Fruit fly (Drosophila melanogaster) whole organism, embryonic: ENCODE data around the gene Syt12.

ENCODE experiments used
- Bteb2 ChIP-seq: fragments of 200-800 bp; sonication (Bioruptor generic); optimal IDR thresholded peaks from 2 replicates; lab custom pipeline; 2016; ENCODE audit warnings: missing biosample characterization, missing genetic modification characterization
- CG10366 ChIP-seq: fragments of 200-800 bp; sonication (Bioruptor generic); IDR thresholded peaks from 2 replicates; pipeline ENCODE4 v1.3.6; 2022; ENCODE audit warnings: missing biosample characterization, missing genetic modification characterization
- CG11560 ChIP-seq: fragments of 200-800 bp; sonication (Bioruptor generic); IDR thresholded peaks from 3 replicates; pipeline ENCODE4 v1.3.6; 2022; ENCODE audit warnings: missing biosample characterization, missing genetic modification characterization
- CG12071 ChIP-seq: fragments of 200-800 bp; sonication (Bioruptor generic); optimal IDR thresholded peaks from 3 replicates; lab custom pipeline; 2018; ENCODE audit warnings: missing biosample characterization, mild to moderate bottlenecking, missing genetic modification characterization
- CG15269 ChIP-seq: fragments of 200-800 bp; sonication (Bioruptor generic); optimal IDR thresholded peaks from 2 replicates; lab custom pipeline; 2018; ENCODE audit warnings: missing biosample characterization, mild to moderate bottlenecking, missing genetic modification characterization, moderate library complexity
- CG15601 ChIP-seq: fragments of 200-800 bp; sonication (Bioruptor generic); optimal IDR thresholded peaks from 3 replicates; lab custom pipeline; 2019; ENCODE audit warnings: missing biosample characterization, mild to moderate bottlenecking, missing genetic modification characterization, moderate library complexity
- CG1603 ChIP-seq: fragments of 200-800 bp; sonication (Bioruptor generic); optimal IDR thresholded peaks from 2 replicates; lab custom pipeline; 2019; ENCODE audit warnings: missing biosample characterization, mild to moderate bottlenecking, missing genetic modification characterization, moderate library complexity
- CG17612 ChIP-seq: fragments of 200-800 bp; sonication (Bioruptor generic); IDR thresholded peaks from 2 replicates; pipeline ENCODE4 v1.3.6; 2022; ENCODE audit warnings: missing biosample characterization, missing genetic modification characterization
- CG17802 ChIP-seq: fragments of 200-800 bp; sonication (Bioruptor generic); optimal IDR thresholded peaks from 2 replicates; lab custom pipeline; 2018; ENCODE audit warnings: missing biosample characterization, mild to moderate bottlenecking, missing genetic modification characterization, moderate library complexity
- CG2202 ChIP-seq: fragments of 200-800 bp; sonication (Bioruptor generic); optimal IDR thresholded peaks from 2 replicates; lab custom pipeline; 2018; ENCODE audit warnings: missing biosample characterization, mild to moderate bottlenecking, missing genetic modification characterization
- CG33557 ChIP-seq: fragments of 200-800 bp; sonication (Bioruptor generic); optimal IDR thresholded peaks from 2 replicates; lab custom pipeline; 2019; ENCODE audit warnings: missing biosample characterization, mild to moderate bottlenecking, missing genetic modification characterization, moderate library complexity
- CG34422 ChIP-seq: fragments of 200-800 bp; sonication (Bioruptor generic); IDR thresholded peaks from 3 replicates; pipeline ENCODE4 v1.3.6; 2022; ENCODE audit warnings: missing biosample characterization, missing genetic modification characterization
- CG4282 ChIP-seq: fragments of 200-800 bp; sonication (Bioruptor generic); optimal IDR thresholded peaks from 2 replicates; lab custom pipeline; 2016; ENCODE audit warnings: missing biosample characterization, missing genetic modification characterization
- CG5245 ChIP-seq: fragments of 200-800 bp; sonication (Bioruptor generic); optimal IDR thresholded peaks from 3 replicates; lab custom pipeline; 2016; ENCODE audit warnings: missing biosample characterization, missing genetic modification characterization
- CG7745 ChIP-seq: fragments of 200-800 bp; sonication (Bioruptor generic); optimal IDR thresholded peaks from 2 replicates; lab custom pipeline; 2018; ENCODE audit warnings: missing biosample characterization, mild to moderate bottlenecking, missing genetic modification characterization, moderate library complexity
- CG7928 ChIP-seq: fragments of 200-800 bp; sonication (Bioruptor generic); optimal IDR thresholded peaks from 2 replicates; lab custom pipeline; 2017; ENCODE audit warnings: missing biosample characterization, mild to moderate bottlenecking, missing genetic modification characterization
- CG7963 ChIP-seq: fragments of 200-800 bp; sonication (Bioruptor generic); IDR thresholded peaks from 3 replicates; pipeline ENCODE4 v1.3.6; 2022; ENCODE audit warnings: missing biosample characterization, missing genetic modification characterization; ENCODE audit not compliant: partially characterized antibody
- CG8944 ChIP-seq: fragments of 200-800 bp; sonication (Bioruptor generic); optimal IDR thresholded peaks from 3 replicates; lab custom pipeline; 2016; ENCODE audit warnings: missing biosample characterization, missing genetic modification characterization
- CG9609 ChIP-seq: fragments of 200-800 bp; sonication (Bioruptor generic); optimal IDR thresholded peaks from 3 replicates; lab custom pipeline; 2016; ENCODE audit warnings: missing biosample characterization, missing genetic modification characterization
- CG9817 ChIP-seq: fragments of 200-800 bp; sonication (Bioruptor generic); optimal IDR thresholded peaks from 2 replicates; lab custom pipeline; 2018; ENCODE audit warnings: missing biosample characterization, mild to moderate bottlenecking, missing genetic modification characterization, moderate library complexity
- CTCF ChIP-seq: fragments of 200-800 bp; sonication (Bioruptor generic); optimal IDR thresholded peaks from 2 replicates; lab custom pipeline; 2017; ENCODE audit warnings: missing biosample characterization, mild to moderate bottlenecking, missing genetic modification characterization, moderate library complexity
- Chrac-16 ChIP-seq: fragments of 200-800 bp; sonication (Bioruptor generic); optimal IDR thresholded peaks from 3 replicates; lab custom pipeline; 2016; ENCODE audit warnings: missing biosample characterization, missing genetic modification characterization
- CoRest ChIP-seq: fragments of 200-800 bp; sonication (Bioruptor generic); optimal IDR thresholded peaks from 3 replicates; lab custom pipeline; 2018; ENCODE audit warnings: missing biosample characterization, mild to moderate bottlenecking, missing genetic modification characterization, moderate library complexity
- Dek ChIP-seq: fragments of 200-800 bp; sonication (Bioruptor generic); optimal IDR thresholded peaks from 3 replicates; lab custom pipeline; 2019; ENCODE audit warnings: missing biosample characterization, mild to moderate bottlenecking, missing genetic modification characterization, moderate library complexity
- Dfd ChIP-seq, 2 experiments: fragments of >200 bp; optimal IDR thresholded peaks; 2 replicates each; lab custom pipeline; 2017; ENCODE audit warnings: missing biosample characterization in 2 of 2, missing genetic modification characterization in 2 of 2
- Dp ChIP-seq: fragments of 200-800 bp; sonication (Bioruptor generic); optimal IDR thresholded peaks from 2 replicates; lab custom pipeline; 2018; ENCODE audit warnings: missing biosample characterization, mild to moderate bottlenecking, missing genetic modification characterization, moderate library complexity
- Ets65A ChIP-seq: fragments of 200-800 bp; sonication (Bioruptor generic); peaks from one replicate; lab custom pipeline; 2016; ENCODE audit warnings: missing biosample characterization, missing genetic modification characterization
- H15 ChIP-seq: fragments of 200-800 bp; sonication (Bioruptor generic); IDR thresholded peaks from 3 replicates; pipeline ENCODE4 v1.3.6; 2022; ENCODE audit warnings: missing biosample characterization, missing genetic modification characterization
- HHEX ChIP-seq: fragments of 200-800 bp; sonication (Bioruptor generic); optimal IDR thresholded peaks from 3 replicates; lab custom pipeline; 2017; ENCODE audit warnings: missing biosample characterization, mild to moderate bottlenecking, missing genetic modification characterization, missing genetic modification reagents
- HmgD ChIP-seq: fragments of 200-800 bp; sonication (Bioruptor generic); optimal IDR thresholded peaks from 3 replicates; lab custom pipeline; 2016; ENCODE audit warnings: missing biosample characterization, missing genetic modification characterization
- Lpt ChIP-seq: fragments of >200 bp; optimal IDR thresholded peaks from 2 replicates; lab custom pipeline; 2018; ENCODE audit warnings: missing biosample characterization, missing genetic modification characterization
- NC2α ChIP-seq: fragments of 200-800 bp; sonication (Bioruptor generic); optimal IDR thresholded peaks from 2 replicates; lab custom pipeline; 2016; ENCODE audit warnings: missing biosample characterization, missing genetic modification characterization
- Ravus ChIP-seq: fragments of 200-800 bp; sonication (Bioruptor generic); IDR thresholded peaks from 2 replicates; pipeline ENCODE4 v1.3.6; 2022; ENCODE audit warnings: missing biosample characterization, missing genetic modification characterization
- Stat92E ChIP-seq, 3 experiments: fragments of >200 bp in 2 of 3; fragments of 200-800 bp in 1 of 3; sonication (Bioruptor generic) in 1 of 3; optimal IDR thresholded peaks; 2 replicates each; lab custom pipeline; 2017 to 2019; ENCODE audit warnings: missing biosample characterization in 3 of 3, missing genetic modification characterization in 3 of 3, mild to moderate bottlenecking in 1 of 3, moderate library complexity in 1 of 3
- Xrp1 ChIP-seq: fragments of 200-800 bp; sonication (Bioruptor generic); IDR thresholded peaks from 2 replicates; pipeline ENCODE4 v1.3.6; 2022; ENCODE audit warnings: missing biosample characterization, missing genetic modification characterization
- ara ChIP-seq: fragments of 200-800 bp; sonication (Bioruptor generic); IDR thresholded peaks from 2 replicates; pipeline ENCODE4 v1.3.6; 2022; ENCODE audit warnings: missing biosample characterization, missing genetic modification characterization
- crol ChIP-seq: fragments of 200-800 bp; sonication (Bioruptor generic); IDR thresholded peaks from 2 replicates; pipeline ENCODE4 v1.3.6; 2022; ENCODE audit warnings: missing biosample characterization, missing genetic modification characterization
- ems ChIP-seq: fragments of 200-800 bp; sonication (Bioruptor generic); optimal IDR thresholded peaks from 3 replicates; lab custom pipeline; 2016; ENCODE audit warnings: missing biosample characterization, missing genetic modification characterization
- ewg ChIP-seq: fragments of 200-800 bp; sonication (Bioruptor generic); optimal IDR thresholded peaks from 3 replicates; lab custom pipeline; 2017; ENCODE audit warnings: mild to moderate bottlenecking, missing biosample characterization, missing genetic modification reagents, missing genetic modification characterization
- fd102C ChIP-seq: fragments of 200-800 bp; sonication (Bioruptor generic); optimal IDR thresholded peaks from 2 replicates; lab custom pipeline; 2018; ENCODE audit warnings: missing biosample characterization, mild to moderate bottlenecking, missing genetic modification characterization, moderate library complexity
- gfzf ChIP-seq: fragments of 200-800 bp; sonication (Bioruptor generic); optimal IDR thresholded peaks from 2 replicates; lab custom pipeline; 2016; ENCODE audit warnings: missing biosample characterization, mild to moderate bottlenecking, missing genetic modification characterization, moderate library complexity
- gro ChIP-seq: fragments of 200-800 bp; sonication (Bioruptor generic); optimal IDR thresholded peaks from 2 replicates; lab custom pipeline; 2016; ENCODE audit warnings: missing biosample characterization, missing genetic modification characterization
- kay ChIP-seq: fragments of 200-800 bp; sonication (Bioruptor generic); optimal IDR thresholded peaks from 2 replicates; lab custom pipeline; 2016; ENCODE audit warnings: missing biosample characterization, missing genetic modification characterization
- klu ChIP-seq: fragments of 200-800 bp; sonication (Bioruptor generic); IDR thresholded peaks from 2 replicates; pipeline ENCODE4 v1.3.6; 2022; ENCODE audit warnings: missing biosample characterization, missing genetic modification characterization
- slou ChIP-seq: fragments of 200-800 bp; sonication (Bioruptor generic); optimal IDR thresholded peaks from 3 replicates; lab custom pipeline; 2016; ENCODE audit warnings: missing biosample characterization, missing genetic modification characterization
- so ChIP-seq: fragments of 200-800 bp; sonication (Bioruptor generic); IDR thresholded peaks from 3 replicates; pipeline ENCODE4 v1.3.6; 2022; ENCODE audit warnings: missing biosample characterization, missing genetic modification characterization
- sqz ChIP-seq: fragments of 200-800 bp; sonication (Bioruptor generic); optimal IDR thresholded peaks from 3 replicates; lab custom pipeline; 2018; ENCODE audit warnings: missing biosample characterization, mild to moderate bottlenecking, missing genetic modification characterization
- ssp ChIP-seq: fragments of 200-800 bp; sonication (Bioruptor generic); IDR thresholded peaks from 2 replicates; pipeline ENCODE4 v1.3.6; 2022; ENCODE audit warnings: missing biosample characterization, missing genetic modification characterization
- tio ChIP-seq: fragments of 200-800 bp; sonication (Bioruptor generic); optimal IDR thresholded peaks from 2 replicates; lab custom pipeline; 2017; ENCODE audit warnings: missing biosample characterization, missing genetic modification characterization, inconsistent platforms
- zfh2 ChIP-seq: fragments of 200-800 bp; sonication (Bioruptor generic); optimal IDR thresholded peaks from 2 replicates; lab custom pipeline; 2016; ENCODE audit warnings: missing biosample characterization, missing genetic modification characterization

Syt12 gene

dm6 chrX:13403962-13404830 is 45.1 kb downstream of the Syt12 start, which contains the start of gene GstT4 (continued):
- TF ChIP-seq Dek (tag; lab: Kevin White, UChicago): peak; percentile 3
- TF ChIP-seq CG7963 (GFP tag; lab: Robert Waterston, UW): no peak
- TF ChIP-seq CG9817 (tag; lab: Kevin White, UChicago): no peak
- no peak for TF ChIP-seq kay (GFP tag; lab: Kevin White, UChicago)
- no peak for TF ChIP-seq CG17802 (tag; lab: Kevin White, UChicago)
- TF ChIP-seq Dfd (GFP tag; optimal IDR thresholded peaks at IDR 0.05; lab: Kevin White, UChicago): no peak
- TF ChIP-seq CG8944 (GFP tag; lab: Kevin White, UChicago): peak; percentile 44
- peak; percentile 15 for TF ChIP-seq HmgD (GFP tag; lab: Kevin White, UChicago)
- no peak for TF ChIP-seq gfzf (GFP tag; lab: Kevin White, UChicago)
- no peak for TF ChIP-seq HHEX (GFP tag; lab: Kevin White, UChicago)
- TF ChIP-seq CG4282 (GFP tag; lab: Kevin White, UChicago): no peak
- TF ChIP-seq CG17612 (GFP tag; lab: Robert Waterston, UW): no peak
- TF ChIP-seq H15 (GFP tag; lab: Robert Waterston, UW): peak; percentile 44; the same call in 1 of the 3 replicates
- peak; percentile 59 for TF ChIP-seq CoRest
- TF ChIP-seq CG9609: peak; percentile 67
- TF ChIP-seq CG7745 (tag; lab: Kevin White, UChicago): no peak
- no peak for TF ChIP-seq CG2202 (tag; lab: Kevin White, UChicago)
- peak; percentile 86 for TF ChIP-seq crol (GFP tag; lab: Robert Waterston, UW)
- peak; percentile 30 for TF ChIP-seq CG12071 (GFP tag; lab: Kevin White, UChicago)
- TF ChIP-seq CG15269 (tag; lab: Kevin White, UChicago): no peak
- TF ChIP-seq CG1603 (tag; lab: Kevin White, UChicago): peak; percentile 27
- TF ChIP-seq tio (GFP tag; lab: Kevin White, UChicago): peak; percentile 66
- TF ChIP-seq CG11560: 0 out of 3 replicates have a peak, but pooled peaks have one; percentile 26
- TF ChIP-seq Xrp1: peak; percentile 60
- TF ChIP-seq ems (GFP tag; lab: Kevin White, UChicago): peak; percentile 22
- peak; percentile 63 for TF ChIP-seq CG10366
- TF ChIP-seq slou (GFP tag; lab: Kevin White, UChicago): no peak
- TF ChIP-seq Bteb2: no peak
- TF ChIP-seq CG33557 (GFP tag; lab: Kevin White, UChicago): no peak
- no peak for TF ChIP-seq gro
- no peak for TF ChIP-seq Dp (GFP tag; lab: Kevin White, UChicago)
- TF ChIP-seq Lpt: no peak
- TF ChIP-seq Stat92E (GFP tag; optimal IDR thresholded peaks at IDR 0.05; lab: Kevin White, UChicago): no peak
- TF ChIP-seq CG34422 (GFP tag; lab: Robert Waterston, UW): peak; percentile 79; the same call in 2 of the 3 replicates
- no peak for TF ChIP-seq klu (GFP tag; lab: Robert Waterston, UW)
- TF ChIP-seq ara: no peak
- TF ChIP-seq CG7928 (GFP tag; lab: Kevin White, UChicago): no peak
- no peak for TF ChIP-seq CG15601 (tag; lab: Kevin White, UChicago)
- TF ChIP-seq zfh2 (GFP tag; lab: Kevin White, UChicago): peak; percentile 59
- TF ChIP-seq so: no peak
- no peak for TF ChIP-seq Chrac-16 (GFP tag; lab: Kevin White, UChicago)
- no peak for TF ChIP-seq fd102C (GFP tag; lab: Kevin White, UChicago)
- peak; percentile 83 for TF ChIP-seq sqz (GFP tag; lab: Kevin White, UChicago)
- TF ChIP-seq Ets65A: peak; percentile 84
- TF ChIP-seq CG5245 (GFP tag; lab: Kevin White, UChicago): no peak
- no peak for TF ChIP-seq ewg
- no peak for TF ChIP-seq Ravus (GFP tag; lab: Robert Waterston, UW)
- no peak for TF ChIP-seq CTCF (GFP tag; lab: Kevin White, UChicago)
- peak; percentile 6 for TF ChIP-seq NC2α (GFP tag; lab: Kevin White, UChicago)
- TF ChIP-seq ssp: peak; percentile 18; the same call in 1 of the 2 replicates
